Fruit fly (Drosophila melanogaster): ENCODE results near the gene Hsp26.

Gene Hsp26

dm6 chr3L:9377198-9378035 lies at the start of gene Hsp26 (continued):
- TF ChIP-seq CG7786 (GFP tag; optimal IDR thresholded peaks at IDR 0.05) (peak; percentile 83), CG17829 (tag; optimal IDR thresholded peaks at IDR 0.05) (peak; percentile 89), CG1024 (GFP tag; IDR thresholded peaks at IDR 0.05) (peak; percentile 77), Poxn (GFP tag; IDR thresholded peaks at IDR 0.05) (no peak), CG10274 (GFP tag; optimal IDR thresholded peaks at IDR 0.05) (peak; percentile 3), D (optimal IDR thresholded peaks at IDR 0.05) (no peak), D (GFP tag; optimal IDR thresholded peaks at IDR 0.05) (peak; percentile 51), sim (GFP tag; IDR thresholded peaks at IDR 0.05) (peak; percentile 53; the same call in 1 of the 2 replicates), esg (GFP tag; conservative IDR thresholded peaks at IDR 0.05) (peak; percentile 77), HHEX (GFP tag; optimal IDR thresholded peaks at IDR 0.05) (peak; percentile 72), Nf-YB (GFP tag; optimal IDR thresholded peaks at IDR 0.05) (peak; percentile 63), row (GFP tag; IDR thresholded peaks at IDR 0.05) (peak; percentile 93), CG15696 (tag; optimal IDR thresholded peaks at IDR 0.05) (peak; percentile 12), CG17359 (tag; optimal IDR thresholded peaks at IDR 0.05) (peak; percentile 86), dan (GFP tag; IDR thresholded peaks at IDR 0.05) (no peak), Trl (optimal IDR thresholded peaks at IDR 0.05) (peak; percentile 81 to 97), Trl (GFP tag; optimal IDR thresholded peaks at IDR 0.05) (peak; percentile 94), C15 (GFP tag; IDR thresholded peaks at IDR 0.05) (peak; percentile 54; the same call in 1 of the 3 replicates), stc (GFP tag; IDR thresholded peaks at IDR 0.05) (peak; percentile 92), mam (GFP tag; optimal IDR thresholded peaks at IDR 0.05) (peak; percentile 85), fd64A (GFP tag; optimal IDR thresholded peaks at IDR 0.05) (no peak), CG11398 (GFP tag; optimal IDR thresholded peaks at IDR 0.05) (peak; percentile 78), CG12219 (GFP tag; optimal IDR thresholded peaks at IDR 0.05) (peak; percentile 79), CG2889 (GFP tag; IDR thresholded peaks at IDR 0.05) (peak; percentile 63; the same call in 2 of the 3 replicates), CG2202 (tag; optimal IDR thresholded peaks at IDR 0.05) (peak; percentile 80), CHES-1-like (GFP tag; optimal IDR thresholded peaks at IDR 0.05) (peak; percentile 81), CG13775 (GFP tag; optimal IDR thresholded peaks at IDR 0.05) (peak; percentile 73), Rfx (GFP tag; IDR thresholded peaks at IDR 0.05) (peak; percentile 83), eve (GFP tag; optimal IDR thresholded peaks at IDR 0.05) (no peak), cwo (GFP tag; optimal IDR thresholded peaks at IDR 0.05) (peak; percentile 75), hbn (GFP tag; IDR thresholded peaks at IDR 0.05; ENCODE audit: partially characterized antibody) (no peak), bcd (GFP tag; optimal IDR thresholded peaks at IDR 0.05) (peak; percentile 84), CG2199 (GFP tag; IDR thresholded peaks at IDR 0.05) (0 out of 3 replicates have a peak, but pooled peaks have one; percentile 32), Doc3 (GFP tag; IDR thresholded peaks at IDR 0.05; ENCODE audit: partially characterized antibody) (no peak), CG12299 (tag; optimal IDR thresholded peaks at IDR 0.05) (peak; percentile 63), CG1233 (GFP tag; optimal IDR thresholded peaks at IDR 0.05) (peak; percentile 78), pb (GFP tag; optimal IDR thresholded peaks at IDR 0.05) (peak; percentile 54), Opbp (GFP tag; IDR thresholded peaks at IDR 0.05; ENCODE audit: partially characterized antibody) (no peak), CG34376 (GFP tag; optimal IDR thresholded peaks at IDR 0.05) (peak; percentile 83), CG1602 (GFP tag; optimal IDR thresholded peaks at IDR 0.05) (peak; percentile 80), luna (GFP tag; optimal IDR thresholded peaks at IDR 0.05) (peak; percentile 60), vnd (GFP tag; IDR thresholded peaks at IDR 0.05; ENCODE audit: partially characterized antibody) (no peak), gt (GFP tag; IDR thresholded peaks at IDR 0.05) (no peak), scrt (GFP tag; optimal IDR thresholded peaks at IDR 0.05) (peak; percentile 80), Sin3A (optimal IDR thresholded peaks at IDR 0.05) (no peak), trh (GFP tag; optimal IDR thresholded peaks at IDR 0.05) (peak; percentile 48), B-H1 (GFP tag; IDR thresholded peaks at IDR 0.05) (peak; percentile 69), CG3726 (GFP tag; IDR thresholded peaks at IDR 0.05) (0 out of 3 replicates have a peak, but pooled peaks have one; percentile 47), CG7357 (GFP tag; IDR thresholded peaks at IDR 0.05) (peak; percentile 61), CG14014 (GFP tag; IDR thresholded peaks at IDR 0.05) (peak; percentile 85)
